Worm (Caenorhabditis elegans) whole organism, L4/young adult: ENCODE data around the gene hal-3.
A peak's percentile ranks its signal among the peaks of the same experiment; 100 is the strongest.

ENCODE experiments used
- W03F9.2 ChIP-seq: fragments of 150-350 bp; optimal IDR thresholded peaks from 2 replicates; lab custom pipeline; 2014; ENCODE audit warnings: missing biosample characterization, missing genetic modification characterization
- dao-5 ChIP-seq: sonication (generic microtip); optimal IDR thresholded peaks from 2 replicates; lab custom pipeline; 2016; ENCODE audit warnings: missing genotype, missing genetic modification characterization, moderate library complexity, missing compliant biosample characterization
- him-1 ChIP-seq: sonication (generic microtip); optimal IDR thresholded peaks from 2 replicates; lab custom pipeline; 2016; ENCODE audit warnings: missing genotype, missing genetic modification reagents, missing genetic modification characterization, missing compliant biosample characterization

hal-3 gene

ce11 chrII:9566045-9566444 lies 50.9 kb downstream of the hal-3 start:
- peak; percentile 80 for TF ChIP-seq dao-5 (tag; lab: Kevin White, UChicago)
- TF ChIP-seq W03F9.2, result no peak
- TF ChIP-seq him-1, result peak; percentile 49
